Worm (Caenorhabditis elegans) whole organism, midembryonic: ENCODE data around the gene mbk-2.
A peak's percentile ranks its signal among the peaks of the same experiment; 100 is the strongest.

ENCODE experiments used
- cog-1 ChIP-seq: sonication (generic microtip); optimal IDR thresholded peaks from 2 replicates; lab custom pipeline; 2016; ENCODE audit warnings: missing genetic modification characterization, missing compliant biosample characterization
- flt-1 ChIP-seq: fragments of 200-800 bp; sonication (Bioruptor generic); IDR thresholded peaks from 2 replicates; pipeline ENCODE4 v1.3.6; 2022; ENCODE audit warnings: missing genetic modification characterization, missing compliant biosample characterization
- klf-2 ChIP-seq: fragments of 200-800 bp; sonication (Bioruptor generic); conservative IDR thresholded peaks from 2 replicates; pipeline ENCODE4 v1.3.6; 2022; ENCODE audit warnings: missing genetic modification reagents, missing genetic modification characterization, missing compliant biosample characterization
- tab-1 ChIP-seq: fragments of 200-800 bp; sonication (Bioruptor generic); IDR thresholded peaks from 2 replicates; pipeline ENCODE4 v1.3.6; 2022; ENCODE audit warnings: missing genetic modification characterization, missing compliant biosample characterization
- ztf-29 ChIP-seq: fragments of 200-800 bp; sonication (Bioruptor generic); IDR thresholded peaks from 2 replicates; pipeline ENCODE4 v1.3.6; 2022; ENCODE audit warnings: missing genetic modification reagents, missing genetic modification characterization, missing compliant biosample characterization

DNA sequence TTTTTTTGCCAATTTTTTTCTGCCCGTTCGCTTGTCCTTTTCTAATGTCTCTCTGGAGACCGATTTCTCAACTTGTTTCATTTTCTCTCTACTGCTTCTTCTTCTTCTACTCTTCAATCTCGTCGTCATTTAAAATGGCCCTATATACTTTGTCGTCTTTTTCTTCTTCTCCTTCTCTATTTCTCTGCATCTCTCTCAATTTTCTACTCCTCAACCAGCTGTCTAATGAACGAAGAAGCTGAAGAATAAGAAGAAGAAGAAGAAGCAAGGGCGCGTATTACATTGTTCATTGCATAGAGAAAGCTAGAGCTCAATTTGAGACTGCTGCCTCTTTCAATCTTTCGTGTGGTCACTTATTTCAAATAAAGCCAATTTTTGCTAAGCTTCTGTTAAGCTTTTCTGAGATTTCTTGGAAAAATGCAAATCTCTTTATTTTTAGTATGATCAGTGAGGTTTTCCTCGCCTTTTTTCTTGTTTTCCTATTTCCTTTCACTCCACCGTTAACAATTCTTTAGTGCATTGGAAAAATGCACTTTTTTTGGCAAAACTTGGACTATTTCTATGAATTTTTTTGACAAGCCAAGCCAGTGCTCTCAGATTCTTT lies 6.9 kb downstream of the mbk-2 start:
- TF ChIP-seq klf-2 (GFP tag; lab: Robert Waterston, UW): no peak
- no peak for TF ChIP-seq tab-1
- no peak for TF ChIP-seq flt-1 (GFP tag; lab: Robert Waterston, UW)
- TF ChIP-seq ztf-29 (GFP tag; lab: Robert Waterston, UW): no peak
- TF ChIP-seq cog-1: peak; percentile 5
